Worm (Caenorhabditis elegans): ENCODE data around the gene leo-1.

The leo-1 gene

DNA sequence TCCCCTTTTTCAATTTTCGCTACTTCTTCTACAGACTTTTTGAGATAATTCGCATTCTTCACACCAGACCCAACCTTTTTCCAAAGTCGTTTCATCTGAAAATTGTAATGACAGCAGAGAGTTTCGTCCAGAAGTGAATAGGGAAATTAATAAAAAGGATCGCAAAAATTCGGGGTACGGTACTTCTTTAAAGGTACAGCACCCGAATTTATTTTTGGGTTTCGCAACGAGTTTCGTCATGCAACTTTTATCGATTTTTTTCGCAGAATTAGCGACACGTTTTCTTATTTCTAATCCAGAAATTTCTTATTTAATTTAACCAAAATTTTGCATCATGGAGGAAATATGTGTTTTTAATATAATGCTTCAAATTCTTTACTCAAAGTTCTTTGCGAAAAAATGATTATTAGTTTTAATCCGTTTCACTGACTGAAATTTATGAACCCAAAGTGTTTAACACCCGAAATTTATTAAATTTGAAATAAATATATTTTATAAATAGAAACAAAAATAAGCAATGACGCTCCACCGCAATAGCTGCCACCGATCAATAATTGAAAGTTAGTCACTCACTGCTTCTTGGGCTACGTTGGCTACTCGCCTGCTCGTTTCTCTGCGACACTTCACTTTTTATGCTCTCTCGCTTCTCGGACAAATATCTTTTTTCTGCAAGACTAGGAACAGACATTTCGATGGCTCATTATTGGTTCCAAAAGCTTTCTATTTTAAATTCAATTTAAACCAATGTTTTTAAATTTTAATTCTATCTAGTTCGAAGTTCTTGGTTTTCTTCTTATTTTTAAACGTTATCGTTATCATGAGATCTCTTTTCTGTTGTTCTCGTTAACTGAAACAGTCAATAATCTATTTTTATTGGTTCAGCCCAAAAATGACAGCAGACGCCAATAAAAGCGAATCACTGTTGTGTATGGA, 30.7 kb downstream of the leo-1 start, which contains the start of the genes B0035.15 and dnj-1:
Gene B0035.15 (minus strand): TSS at position 99 of the 933 bp plus-strand sequence.
Gene dnj-1 (plus strand): TSS at position 883 of the 933 bp plus-strand sequence.
- TF ChIP-seq scrt-1 (GFP tag; IDR thresholded peaks at IDR 0.05): no peak
- TF ChIP-seq ceh-13 (GFP tag; optimal IDR thresholded peaks at IDR 0.05): no peak
- TF ChIP-seq tbx-37 (GFP tag; conservative IDR thresholded peaks at IDR 0.05): no peak
- TF ChIP-seq hmg-4 (GFP tag; optimal IDR thresholded peaks at IDR 0.05): no peak
- no peak for TF ChIP-seq F13C5.2 (tag; optimal IDR thresholded peaks at IDR 0.05)
- no peak for TF ChIP-seq pes-1 (GFP tag; IDR thresholded peaks at IDR 0.05)
- no peak for TF ChIP-seq ets-7 (tag; optimal IDR thresholded peaks at IDR 0.05)
- no peak for TF ChIP-seq sea-1 (GFP tag; conservative IDR thresholded peaks at IDR 0.05)
- no peak for TF ChIP-seq B0310.2 (tag; optimal IDR thresholded peaks at IDR 0.05)
- no peak for TF ChIP-seq hnd-1 (tag; optimal IDR thresholded peaks at IDR 0.05)
- TF ChIP-seq flt-1 (GFP tag; IDR thresholded peaks at IDR 0.05): no peak
- TF ChIP-seq ama-1 (optimal IDR thresholded peaks at IDR 0.05): no peak
- TF ChIP-seq ceh-36 (tag; optimal IDR thresholded peaks at IDR 0.05): no peak

DNA sequence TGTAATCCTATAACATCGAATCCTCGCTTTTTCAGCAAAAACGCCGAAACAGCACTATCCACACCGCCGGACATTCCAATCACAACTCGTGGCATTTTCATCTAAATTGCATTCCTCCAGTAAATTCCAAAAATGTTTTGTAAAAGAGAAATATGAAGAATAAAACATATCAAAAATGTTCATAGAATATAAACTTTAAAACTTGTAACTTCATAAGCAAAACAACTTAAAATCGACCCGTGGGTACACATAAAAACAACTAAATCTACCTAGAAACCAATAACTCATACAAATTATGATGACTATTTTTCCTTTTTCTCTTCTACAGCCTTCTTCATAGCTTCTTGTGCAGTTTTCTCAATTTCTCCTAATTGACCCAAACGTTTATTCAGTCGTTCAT, 32.4 kb downstream of the leo-1 start, which contains the start of gene mttu-1:
Gene mttu-1 (minus strand): TSS at position 101 of the 400 bp plus-strand sequence.
- TF ChIP-seq scrt-1 (GFP tag; IDR thresholded peaks at IDR 0.05): no peak
- no peak for TF ChIP-seq ets-7 (tag; optimal IDR thresholded peaks at IDR 0.05)
- no peak for TF ChIP-seq tra-4 (tag; optimal IDR thresholded peaks at IDR 0.05)
- no peak for TF ChIP-seq hmg-4 (GFP tag; optimal IDR thresholded peaks at IDR 0.05)
- TF ChIP-seq hmbx-1 (tag; optimal IDR thresholded peaks at IDR 0.05): no peak
- TF ChIP-seq pes-1 (GFP tag; IDR thresholded peaks at IDR 0.05): no peak
- no peak for TF ChIP-seq ama-1 (optimal IDR thresholded peaks at IDR 0.05)
- no peak for TF ChIP-seq sea-1 (GFP tag; conservative IDR thresholded peaks at IDR 0.05)
- TF ChIP-seq F13C5.2 (tag; optimal IDR thresholded peaks at IDR 0.05): no peak
- TF ChIP-seq ceh-36 (tag; optimal IDR thresholded peaks at IDR 0.05): no peak
- TF ChIP-seq B0310.2 (tag; optimal IDR thresholded peaks at IDR 0.05): no peak
- TF ChIP-seq aly-1 (tag; optimal IDR thresholded peaks at IDR 0.05): no peak
- TF ChIP-seq hnd-1 (tag; optimal IDR thresholded peaks at IDR 0.05): no peak
- TF ChIP-seq tbx-37 (GFP tag; conservative IDR thresholded peaks at IDR 0.05): no peak
- TF ChIP-seq flt-1 (GFP tag; IDR thresholded peaks at IDR 0.05): no peak
- no peak for TF ChIP-seq ceh-13 (GFP tag; optimal IDR thresholded peaks at IDR 0.05)
- TF ChIP-seq tbx-11 (GFP tag; IDR thresholded peaks at IDR 0.05): no peak

DNA sequence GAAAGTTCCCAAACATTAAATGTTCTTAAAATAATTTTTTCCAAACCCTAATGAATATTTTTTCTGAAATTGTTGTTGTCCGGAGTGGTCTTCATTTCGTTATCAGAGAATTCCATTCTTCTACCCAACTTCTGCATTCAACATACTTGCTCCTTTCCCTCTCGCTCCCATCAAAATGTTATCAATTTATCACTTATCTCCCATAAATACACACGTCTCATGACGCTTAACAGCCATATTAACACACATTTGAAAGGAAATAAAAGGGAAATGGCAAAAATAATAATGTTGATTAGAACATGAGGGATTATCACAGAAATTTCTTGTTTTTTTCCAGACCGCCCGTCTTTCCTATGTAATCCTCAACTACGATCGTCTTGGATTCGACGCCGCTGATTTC, 40.2 kb downstream of the leo-1 start:
- TF ChIP-seq ceh-13 (GFP tag; optimal IDR thresholded peaks at IDR 0.05): no peak
- no peak for TF ChIP-seq aly-1 (tag; optimal IDR thresholded peaks at IDR 0.05)
- no peak for TF ChIP-seq hmbx-1 (tag; optimal IDR thresholded peaks at IDR 0.05)
- no peak for TF ChIP-seq flt-1 (GFP tag; IDR thresholded peaks at IDR 0.05)
- no peak for TF ChIP-seq ets-7 (tag; optimal IDR thresholded peaks at IDR 0.05)
- no peak for TF ChIP-seq F13C5.2 (tag; optimal IDR thresholded peaks at IDR 0.05)
- TF ChIP-seq hmg-4 (GFP tag; optimal IDR thresholded peaks at IDR 0.05): no peak
- TF ChIP-seq tbx-37 (GFP tag; conservative IDR thresholded peaks at IDR 0.05): no peak
- no peak for TF ChIP-seq tra-4 (tag; optimal IDR thresholded peaks at IDR 0.05)
- TF ChIP-seq B0310.2 (tag; optimal IDR thresholded peaks at IDR 0.05): no peak
- TF ChIP-seq ceh-36 (tag; optimal IDR thresholded peaks at IDR 0.05): no peak
- no peak for TF ChIP-seq hnd-1 (tag; optimal IDR thresholded peaks at IDR 0.05)
- TF ChIP-seq pes-1 (GFP tag; IDR thresholded peaks at IDR 0.05): no peak
- TF ChIP-seq tbx-11 (GFP tag; IDR thresholded peaks at IDR 0.05): no peak
- TF ChIP-seq scrt-1 (GFP tag; IDR thresholded peaks at IDR 0.05): no peak
- TF ChIP-seq sea-1 (GFP tag; conservative IDR thresholded peaks at IDR 0.05): no peak

DNA sequence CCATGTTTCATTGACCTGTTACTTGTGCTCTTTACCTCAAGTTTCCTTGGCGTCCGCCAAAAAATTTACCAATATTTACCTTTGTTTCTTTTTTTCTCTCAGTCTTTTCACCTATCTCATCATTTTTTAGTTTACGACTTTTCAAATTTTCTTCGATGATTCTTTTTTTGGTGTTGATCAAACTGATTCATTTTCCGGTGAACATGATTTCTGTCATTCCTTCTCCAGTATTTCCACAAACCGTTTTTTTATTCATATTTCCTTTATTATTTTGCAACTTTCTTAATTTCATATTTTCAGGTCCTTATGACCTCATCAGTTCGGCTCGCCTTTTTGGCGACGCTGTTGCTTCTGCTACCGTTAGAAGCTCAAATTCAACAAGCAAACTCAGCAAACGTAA, 41.7 kb downstream of the leo-1 start, which contains the start of gene F54D1.6:
Gene F54D1.6 (plus strand): TSS at position 301 of the 400 bp plus-strand sequence.
- no peak for TF ChIP-seq ceh-13 (GFP tag; optimal IDR thresholded peaks at IDR 0.05)
- TF ChIP-seq ceh-36 (tag; optimal IDR thresholded peaks at IDR 0.05): no peak
- TF ChIP-seq F13C5.2 (tag; optimal IDR thresholded peaks at IDR 0.05): no peak
- no peak for TF ChIP-seq aly-1 (tag; optimal IDR thresholded peaks at IDR 0.05)
- no peak for TF ChIP-seq flt-1 (GFP tag; IDR thresholded peaks at IDR 0.05)
- no peak for TF ChIP-seq tbx-37 (GFP tag; conservative IDR thresholded peaks at IDR 0.05)
- TF ChIP-seq pes-1 (GFP tag; IDR thresholded peaks at IDR 0.05): no peak
- TF ChIP-seq sea-1 (GFP tag; conservative IDR thresholded peaks at IDR 0.05): no peak
- TF ChIP-seq ets-7 (tag; optimal IDR thresholded peaks at IDR 0.05): no peak
- TF ChIP-seq scrt-1 (GFP tag; IDR thresholded peaks at IDR 0.05): no peak
- no peak for TF ChIP-seq hmg-4 (GFP tag; optimal IDR thresholded peaks at IDR 0.05)

DNA sequence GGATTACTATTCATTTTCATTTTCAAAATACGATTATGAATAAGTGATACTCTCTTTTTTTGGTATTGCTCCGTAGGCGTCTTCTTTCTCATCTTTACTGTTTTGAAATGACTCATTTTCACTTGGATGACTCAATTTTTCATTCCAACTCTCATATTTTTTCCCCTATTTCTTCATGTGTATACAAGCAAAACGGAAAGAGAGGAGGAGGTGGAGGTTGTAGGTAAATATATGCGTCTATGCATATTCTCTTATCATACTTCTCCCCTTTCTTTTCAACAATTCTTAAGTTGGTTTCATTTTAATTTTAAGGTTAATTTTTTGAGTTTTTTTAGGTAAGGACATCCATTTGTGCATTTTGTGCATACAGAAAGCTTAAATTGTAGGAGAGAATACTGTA, 43.1 kb downstream of the leo-1 start:
- TF ChIP-seq B0310.2 (tag; optimal IDR thresholded peaks at IDR 0.05) (no peak), tra-4 (tag; optimal IDR thresholded peaks at IDR 0.05) (no peak), hnd-1 (tag; optimal IDR thresholded peaks at IDR 0.05) (no peak), F13C5.2 (tag; optimal IDR thresholded peaks at IDR 0.05) (no peak), tbx-11 (GFP tag; IDR thresholded peaks at IDR 0.05) (no peak), ets-7 (tag; optimal IDR thresholded peaks at IDR 0.05) (no peak), hmg-4 (GFP tag; optimal IDR thresholded peaks at IDR 0.05) (no peak), flt-1 (GFP tag; IDR thresholded peaks at IDR 0.05) (no peak), scrt-1 (GFP tag; IDR thresholded peaks at IDR 0.05) (no peak), ceh-36 (tag; optimal IDR thresholded peaks at IDR 0.05) (no peak), ama-1 (optimal IDR thresholded peaks at IDR 0.05) (no peak), ceh-13 (GFP tag; optimal IDR thresholded peaks at IDR 0.05) (no peak), aly-1 (tag; optimal IDR thresholded peaks at IDR 0.05) (no peak), tbx-37 (GFP tag; conservative IDR thresholded peaks at IDR 0.05) (no peak), pes-1 (GFP tag; IDR thresholded peaks at IDR 0.05) (no peak), sea-1 (GFP tag; conservative IDR thresholded peaks at IDR 0.05) (no peak), hmbx-1 (tag; optimal IDR thresholded peaks at IDR 0.05) (no peak)

DNA sequence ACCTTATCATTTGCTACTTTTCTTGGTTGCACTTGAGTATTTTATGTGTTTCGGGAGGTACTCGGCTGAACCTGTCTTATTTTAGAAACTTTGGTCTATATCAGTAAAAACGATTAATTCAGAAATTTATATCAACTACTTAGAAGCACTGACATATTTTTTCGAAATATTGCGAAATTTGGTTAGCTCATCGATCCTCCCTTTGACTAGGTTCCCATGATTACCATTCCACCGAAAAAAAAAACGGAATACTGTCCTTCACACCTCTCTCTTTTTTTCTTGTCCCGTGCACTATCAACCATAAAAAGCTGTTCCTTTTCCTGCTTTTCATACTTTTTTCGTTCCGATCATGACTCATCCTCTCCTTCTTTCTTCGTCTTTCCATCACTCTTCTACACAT, 43.9 kb downstream of the leo-1 start:
- TF ChIP-seq ama-1 (optimal IDR thresholded peaks at IDR 0.05) (no peak), sea-1 (GFP tag; conservative IDR thresholded peaks at IDR 0.05) (no peak), ceh-36 (tag; optimal IDR thresholded peaks at IDR 0.05) (no peak), F13C5.2 (tag; optimal IDR thresholded peaks at IDR 0.05) (no peak), aly-1 (tag; optimal IDR thresholded peaks at IDR 0.05) (no peak), hnd-1 (tag; optimal IDR thresholded peaks at IDR 0.05) (no peak), hmg-4 (GFP tag; optimal IDR thresholded peaks at IDR 0.05) (no peak), ceh-13 (GFP tag; optimal IDR thresholded peaks at IDR 0.05) (no peak), tbx-37 (GFP tag; conservative IDR thresholded peaks at IDR 0.05) (no peak), pes-1 (GFP tag; IDR thresholded peaks at IDR 0.05) (no peak), scrt-1 (GFP tag; IDR thresholded peaks at IDR 0.05) (no peak), B0310.2 (tag; optimal IDR thresholded peaks at IDR 0.05) (no peak), hmbx-1 (tag; optimal IDR thresholded peaks at IDR 0.05) (no peak), flt-1 (GFP tag; IDR thresholded peaks at IDR 0.05) (no peak)

All from whole organism, early embryonic.